Worm (Caenorhabditis elegans): ENCODE measurements around the gene F49H12.4.

The F49H12.4 gene

DNA sequence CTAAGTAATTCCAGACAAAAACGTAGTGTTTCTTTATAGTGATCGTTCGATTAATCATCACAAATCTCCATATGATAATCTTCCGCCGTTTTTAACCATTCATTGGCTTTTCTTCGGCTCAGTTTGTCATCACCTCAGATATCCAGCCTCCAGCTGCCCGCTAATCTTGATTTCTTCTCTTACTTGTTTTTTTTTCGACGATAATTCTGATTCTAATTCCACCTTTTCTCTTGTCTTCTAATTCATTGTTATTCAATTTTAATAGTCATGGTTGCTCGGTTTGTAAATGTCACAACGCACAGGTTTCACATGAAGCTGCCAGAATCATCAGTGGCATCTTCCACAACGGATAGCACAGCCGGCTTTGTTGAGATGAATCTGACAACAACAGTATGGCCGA, at the start of gene F49H12.4:
Gene F49H12.4 (plus strand): TSS at position 301 of the 400 bp plus-strand sequence.
- TF ChIP-seq elt-3 (tag; optimal IDR thresholded peaks at IDR 0.05) = no peak
- TF ChIP-seq elt-2 (tag; optimal IDR thresholded peaks at IDR 0.05) = no peak
- TF ChIP-seq nhr-12 (tag; optimal IDR thresholded peaks at IDR 0.05) = no peak
- no peak for TF ChIP-seq jun-1 (tag; optimal IDR thresholded peaks at IDR 0.05)
- no peak for TF ChIP-seq ztf-11 (tag; optimal IDR thresholded peaks at IDR 0.05)
- TF ChIP-seq R02D3.7 (tag; optimal IDR thresholded peaks at IDR 0.05) = no peak
- no peak for TF ChIP-seq egl-27 (tag; optimal IDR thresholded peaks at IDR 0.05)
- TF ChIP-seq hmg-11 (tag; optimal IDR thresholded peaks at IDR 0.05) = no peak
- no peak for TF ChIP-seq ceh-82 (tag; optimal IDR thresholded peaks at IDR 0.05)
- TF ChIP-seq aly-2 (tag; optimal IDR thresholded peaks at IDR 0.05) = no peak
- TF ChIP-seq mml-1 (tag; optimal IDR thresholded peaks at IDR 0.05) = no peak
- TF ChIP-seq mdl-1 (tag; optimal IDR thresholded peaks at IDR 0.05) = no peak
- no peak for TF ChIP-seq sea-2 (GFP tag; optimal IDR thresholded peaks at IDR 0.05)
- no peak for TF ChIP-seq ztf-4 (tag; optimal IDR thresholded peaks at IDR 0.05)
- no peak for TF ChIP-seq nhr-76 (tag; optimal IDR thresholded peaks at IDR 0.05)
- no peak for TF ChIP-seq nhr-25 (tag; optimal IDR thresholded peaks at IDR 0.05)
- TF ChIP-seq pha-4 (tag; optimal IDR thresholded peaks at IDR 0.05) = no peak
- TF ChIP-seq ceh-9 (tag; optimal IDR thresholded peaks at IDR 0.05) = no peak
- TF ChIP-seq egl-5 (tag; optimal IDR thresholded peaks at IDR 0.05) = no peak
- no peak for TF ChIP-seq fos-1 (tag; optimal IDR thresholded peaks at IDR 0.05)

DNA sequence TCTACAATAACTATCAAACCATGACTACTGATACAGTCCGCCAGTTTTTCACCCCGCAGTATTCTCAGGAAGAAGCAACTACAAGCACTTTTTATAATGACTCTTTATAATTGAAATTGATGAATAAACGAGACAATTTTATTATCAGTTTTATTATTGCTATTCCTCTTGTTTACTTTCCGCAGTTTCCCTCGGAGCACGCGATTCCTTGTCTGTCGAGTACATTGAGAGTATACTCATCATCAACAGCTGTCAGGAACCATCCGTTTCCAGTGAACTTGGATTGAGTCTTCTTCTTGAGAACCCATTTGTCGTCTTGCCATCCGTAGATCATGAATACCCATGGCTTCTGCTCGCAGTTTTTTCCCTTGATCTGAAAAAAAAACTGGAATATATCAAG, 48.8 kb upstream of the F49H12.4 start:
- TF ChIP-seq pqm-1 (tag; optimal IDR thresholded peaks at IDR 0.05) (peak; percentile 42), elt-2 (tag; optimal IDR thresholded peaks at IDR 0.05) (peak; percentile 29), pha-4 (tag; optimal IDR thresholded peaks at IDR 0.05) (peak; percentile 51), R02D3.7 (tag; optimal IDR thresholded peaks at IDR 0.05) (no peak)

DNA sequence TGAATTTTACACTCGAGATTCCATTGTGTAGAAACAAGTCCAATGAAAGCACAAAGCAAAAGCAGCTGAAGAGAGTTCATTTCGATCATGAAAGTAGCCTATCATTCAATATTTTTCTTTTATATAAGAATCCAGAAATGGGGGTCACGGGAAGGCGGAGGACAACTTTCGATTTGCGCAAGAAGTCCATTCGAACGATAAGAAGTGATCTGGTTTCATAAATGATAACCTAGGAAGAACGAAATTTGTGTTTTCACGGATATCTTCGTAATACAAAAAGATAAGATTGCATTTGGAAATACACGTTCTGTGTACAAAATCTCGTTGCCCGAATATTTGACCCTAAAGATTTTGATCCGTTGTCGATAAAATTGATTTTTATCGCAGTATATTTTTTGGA, 48.2 kb upstream of the F49H12.4 start, which contains the start of gene Y102A11A.5:
Gene Y102A11A.5 (minus strand): TSS at position 175 of the 400 bp plus-strand sequence.
- TF ChIP-seq egl-5 (tag; optimal IDR thresholded peaks at IDR 0.05) (no peak), elt-3 (tag; optimal IDR thresholded peaks at IDR 0.05) (peak in 1 of 3 experiments; percentile 55), nhr-43 (tag; optimal IDR thresholded peaks at IDR 0.05; ENCODE audit: poor library complexity, severe bottlenecking) (peak; percentile 36), nhr-23 (tag; optimal IDR thresholded peaks at IDR 0.05) (peak; percentile 46), ceh-28 (tag; optimal IDR thresholded peaks at IDR 0.05) (no peak), mdl-1 (tag; optimal IDR thresholded peaks at IDR 0.05) (no peak), nhr-67 (tag; optimal IDR thresholded peaks at IDR 0.05) (no peak), nhr-237 (tag; optimal IDR thresholded peaks at IDR 0.05) (no peak), ztf-4 (tag; optimal IDR thresholded peaks at IDR 0.05) (no peak)

DNA sequence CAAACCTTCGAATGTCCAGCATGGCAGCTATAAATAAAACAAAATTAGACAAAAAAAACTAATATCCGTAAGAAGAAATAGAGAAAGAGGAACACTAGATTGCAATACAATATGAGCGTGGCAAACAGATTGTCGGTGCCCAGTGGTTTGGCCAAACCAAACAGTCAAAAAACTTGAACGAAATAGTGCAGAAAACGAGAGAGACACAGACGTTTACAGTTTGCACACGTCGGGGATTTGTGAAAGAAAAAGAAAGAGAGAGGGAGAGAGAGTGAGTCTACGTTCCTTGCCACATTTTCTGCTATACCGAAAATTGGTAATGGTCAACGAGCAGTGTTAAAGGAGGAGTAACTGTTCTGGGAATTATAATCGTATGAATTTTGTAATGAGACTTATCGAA, 44.5 kb upstream of the F49H12.4 start, which contains the start of gene ergi-1:
Gene ergi-1 (minus strand): TSS at position 101 of the 400 bp plus-strand sequence.
- TF ChIP-seq pha-4 (tag; optimal IDR thresholded peaks at IDR 0.05) (peak; percentile 69), nhr-28 (tag; optimal IDR thresholded peaks at IDR 0.05) (no peak)

DNA sequence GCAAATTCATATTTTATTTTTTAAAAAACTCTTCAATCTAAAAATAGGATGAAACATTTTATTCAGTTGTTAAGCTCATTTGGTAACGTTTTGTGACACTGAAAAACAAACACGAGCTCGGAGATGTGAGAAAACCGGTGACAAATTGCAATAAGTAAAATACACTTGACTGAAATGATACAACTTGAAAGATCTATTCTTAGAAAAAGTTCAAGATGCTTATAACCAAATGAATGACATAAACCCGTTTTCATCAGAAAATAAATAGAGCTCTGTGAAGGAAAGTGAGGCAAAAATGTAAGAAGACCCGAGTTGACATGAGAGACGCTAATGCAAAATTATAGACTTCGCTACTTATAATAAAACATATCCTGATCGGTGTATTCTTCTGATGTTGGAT, 40.3 kb upstream of the F49H12.4 start, which contains the start of gene smex-2:
Gene smex-2 (minus strand): TSS at position 101 of the 400 bp plus-strand sequence.
- no peak for TF ChIP-seq nhr-12 (tag; optimal IDR thresholded peaks at IDR 0.05)

DNA sequence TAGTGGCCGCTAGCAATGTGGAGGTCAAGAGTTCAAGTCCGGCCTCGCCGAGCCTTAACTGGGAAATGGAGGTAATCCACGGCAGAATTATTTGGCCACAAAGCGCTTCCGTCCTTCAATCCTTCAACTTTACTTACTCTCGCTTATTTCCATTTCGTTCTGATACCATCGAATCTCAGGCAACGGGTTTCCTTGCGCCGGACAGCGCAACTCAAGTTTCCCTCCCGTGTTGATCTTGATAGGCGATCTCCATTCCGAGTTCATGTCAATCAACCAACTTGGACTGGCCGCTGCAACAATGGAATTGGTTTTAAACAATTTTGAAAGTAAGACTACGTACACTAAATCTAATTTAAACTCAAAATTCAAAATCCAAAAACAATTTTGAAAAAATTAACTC, 38.8 kb upstream of the F49H12.4 start:
- TF ChIP-seq elt-1 (tag; optimal IDR thresholded peaks at IDR 0.05) (peak; percentile 4), tbx-2 (tag; optimal IDR thresholded peaks at IDR 0.05) (no peak)

DNA sequence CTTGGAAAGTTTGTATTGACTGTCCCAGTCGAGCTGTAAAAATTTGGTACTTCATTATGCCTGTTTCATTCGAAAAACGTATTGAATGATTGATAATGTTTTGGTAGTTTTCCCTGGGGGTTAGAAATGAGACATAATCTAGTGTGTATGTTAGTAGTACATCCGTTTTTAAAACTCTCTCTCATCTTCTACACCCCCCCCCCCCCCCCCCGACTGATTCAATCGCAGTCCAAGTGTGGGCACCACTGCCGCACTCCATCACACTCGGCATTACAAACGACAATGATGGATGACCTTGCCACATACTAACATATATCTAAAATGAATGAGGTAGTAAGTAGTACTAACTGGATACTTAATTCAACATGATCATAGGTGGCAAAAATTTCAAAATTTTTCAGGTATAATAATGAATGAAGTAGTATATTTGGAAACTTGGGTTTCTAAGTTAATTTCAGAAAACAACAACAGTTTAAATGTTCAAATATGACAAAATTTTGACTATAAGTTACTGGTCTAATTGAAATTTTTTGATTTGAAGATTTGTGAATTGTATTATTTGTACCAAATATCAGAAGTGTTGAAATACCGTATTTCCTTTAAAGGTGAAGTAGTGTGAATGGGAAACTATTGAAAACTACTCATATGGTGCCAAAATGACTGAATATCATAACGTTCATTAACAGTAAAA, 38.0 kb upstream of the F49H12.4 start:
- TF ChIP-seq fkh-10 (GFP tag; optimal IDR thresholded peaks at IDR 0.05) (no peak), elt-1 (tag; optimal IDR thresholded peaks at IDR 0.05) (peak; percentile 33), nhr-43 (tag; optimal IDR thresholded peaks at IDR 0.05; ENCODE audit: poor library complexity, severe bottlenecking) (no peak), jun-1 (tag; optimal IDR thresholded peaks at IDR 0.05) (no peak), nhr-67 (tag; optimal IDR thresholded peaks at IDR 0.05) (no peak), mml-1 (tag; optimal IDR thresholded peaks at IDR 0.05) (no peak)

Measured in whole organism, L3 larva.